Worm (Caenorhabditis elegans) whole organism, midembryonic: ENCODE results near the gene Y69E1A.8.

ENCODE experiments used
- tab-1 ChIP-seq: fragments of 200-800 bp; sonication (Bioruptor generic); IDR thresholded peaks from 2 replicates; pipeline ENCODE4 v1.3.6; 2022; ENCODE audit warnings: missing genetic modification characterization, missing compliant biosample characterization
- ztf-29 ChIP-seq: fragments of 200-800 bp; sonication (Bioruptor generic); IDR thresholded peaks from 2 replicates; pipeline ENCODE4 v1.3.6; 2022; ENCODE audit warnings: missing genetic modification reagents, missing genetic modification characterization, missing compliant biosample characterization

Gene Y69E1A.8

ce11 chrIV:11015881-11016280 lies 49.5 kb downstream of the Y69E1A.8 start, which contains the start of gene F13H10.3:
TSS of gene F13H10.3 (minus strand) at chrIV:11015953.
- TF ChIP-seq ztf-29 (GFP tag; lab: Robert Waterston, UW) (no peak), tab-1 (GFP tag; lab: Robert Waterston, UW) (no peak)
